Worm (Caenorhabditis elegans): ENCODE results near the gene K09H11.11.
A peak's percentile ranks its signal among the peaks of the same experiment; 100 is the strongest.

The K09H11.11 gene

ce11 chrV:5717237-5717935, 37.7 kb downstream of the K09H11.11 start, which contains the start of gene rga-3:
rga-3 (plus strand) TSS chrV:5717885.
- no peak for TF ChIP-seq xbp-1 (tag; optimal IDR thresholded peaks at IDR 0.05)
- TF ChIP-seq fkh-10 (GFP tag; optimal IDR thresholded peaks at IDR 0.05), result no peak
- TF ChIP-seq zip-4 (GFP tag; optimal IDR thresholded peaks at IDR 0.05), result no peak
- TF ChIP-seq ceh-90 (tag; optimal IDR thresholded peaks at IDR 0.05), result no peak
- TF ChIP-seq grh-1 (GFP tag; IDR thresholded peaks at IDR 0.05), result no peak
- no peak for TF ChIP-seq dpl-1 (GFP tag; optimal IDR thresholded peaks at IDR 0.05)
- TF ChIP-seq unc-30 (tag; optimal IDR thresholded peaks at IDR 0.05), result no peak
- no peak for TF ChIP-seq rnt-1 (tag; optimal IDR thresholded peaks at IDR 0.05)
- no peak for TF ChIP-seq irx-1 (tag; optimal IDR thresholded peaks at IDR 0.05)
- no peak for TF ChIP-seq blmp-1 (tag; optimal IDR thresholded peaks at IDR 0.05)
- TF ChIP-seq unc-130 (tag; optimal IDR thresholded peaks at IDR 0.05), result no peak
- TF ChIP-seq dsc-1 (tag; optimal IDR thresholded peaks at IDR 0.05), result no peak
- TF ChIP-seq unc-86 (tag; optimal IDR thresholded peaks at IDR 0.05), result no peak

- TF ChIP-seq efl-1 (optimal IDR thresholded peaks at IDR 0.05) (no peak), efl-1 (GFP tag; optimal IDR thresholded peaks at IDR 0.05 in 1 of 2) (peak in 1 of 2 experiments; percentile 20), ceh-63 (GFP tag; optimal IDR thresholded peaks at IDR 0.05) (no peak)
Measured at ce11 chrV:5716508-5716907, 38.5 kb downstream of the K09H11.11 start, which contains the start of gene K09H11.9. K09H11.9 (minus strand) TSS chrV:5716608.

ce11 chrV:5713510-5713909, 41.5 kb downstream of the K09H11.11 start:
- TF ChIP-seq lin-13 (GFP tag; optimal IDR thresholded peaks at IDR 0.05) (no peak), unc-62 (GFP tag; optimal IDR thresholded peaks at IDR 0.05) (no peak), grh-1 (GFP tag; IDR thresholded peaks at IDR 0.05) (no peak), nhr-11 (tag; optimal IDR thresholded peaks at IDR 0.05) (no peak), lin-39 (tag; optimal IDR thresholded peaks at IDR 0.05) (no peak), unc-30 (tag; optimal IDR thresholded peaks at IDR 0.05) (no peak), lin-15B (tag; optimal IDR thresholded peaks at IDR 0.05) (no peak), ztf-11 (tag; optimal IDR thresholded peaks at IDR 0.05) (no peak), mdl-1 (tag; optimal IDR thresholded peaks at IDR 0.05) (no peak)

DNA sequence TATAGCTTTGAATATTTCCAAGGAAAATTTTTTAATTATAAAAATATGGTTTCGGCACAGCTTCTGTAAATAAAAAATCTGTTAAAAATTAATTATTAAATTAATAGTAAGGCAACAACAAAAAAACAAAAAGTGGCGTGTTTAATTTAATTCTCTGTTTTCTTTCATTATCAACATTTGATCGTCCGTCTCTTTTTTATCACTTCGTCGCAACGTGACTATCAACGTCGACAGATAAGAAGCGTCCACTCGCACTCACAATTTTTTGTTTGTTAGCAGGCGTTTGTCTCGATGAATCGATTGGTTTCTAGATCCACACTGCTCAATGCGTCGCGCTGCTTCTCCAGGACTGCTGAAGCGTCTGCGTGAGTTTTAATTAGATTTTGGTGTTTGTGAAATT, 42.4 kb downstream of the K09H11.11 start, which contains the start of gene gcst-1:
Gene gcst-1 (plus strand): TSS at position 277 of the 400 bp plus-strand sequence.
- TF ChIP-seq lin-15B (tag; optimal IDR thresholded peaks at IDR 0.05) (no peak), unc-62 (GFP tag; optimal IDR thresholded peaks at IDR 0.05) (no peak), aha-1 (tag; optimal IDR thresholded peaks at IDR 0.05) (no peak), nhr-77 (tag; optimal IDR thresholded peaks at IDR 0.05) (no peak), mdl-1 (tag; optimal IDR thresholded peaks at IDR 0.05) (peak in 1 of 2 experiments; percentile 40), nhr-85 (tag) (no peak), skn-1 (tag; optimal IDR thresholded peaks at IDR 0.05) (no peak), egl-13 (tag; optimal IDR thresholded peaks at IDR 0.05) (no peak), nhr-71 (tag; optimal IDR thresholded peaks at IDR 0.05) (peak; percentile 10), hlh-4 (tag; optimal IDR thresholded peaks at IDR 0.05) (no peak), pqm-1 (tag; optimal IDR thresholded peaks at IDR 0.05) (no peak), nhr-28 (tag; optimal IDR thresholded peaks at IDR 0.05) (no peak), nhr-84 (tag; optimal IDR thresholded peaks at IDR 0.05) (no peak), rnt-1 (tag; optimal IDR thresholded peaks at IDR 0.05) (no peak), elt-3 (tag; optimal IDR thresholded peaks at IDR 0.05) (peak in 1 of 6 experiments; percentile 38), zag-1 (tag; optimal IDR thresholded peaks at IDR 0.05) (no peak), C04F5.9 (tag; optimal IDR thresholded peaks at IDR 0.05) (no peak), ces-1 (GFP tag; optimal IDR thresholded peaks at IDR 0.05) (no peak), elt-2 (tag; optimal IDR thresholded peaks at IDR 0.05) (peak; percentile 69), lin-35 (GFP tag; optimal IDR thresholded peaks at IDR 0.05) (peak in 1 of 2 experiments; percentile 23), lin-39 (tag; optimal IDR thresholded peaks at IDR 0.05) (no peak), ceh-63 (GFP tag; optimal IDR thresholded peaks at IDR 0.05) (no peak), efl-3 (GFP tag; optimal IDR thresholded peaks at IDR 0.05) (no peak), alr-1 (tag; optimal IDR thresholded peaks at IDR 0.05; ENCODE audit: borderline replicate concordance) (no peak), nhr-11 (tag; optimal IDR thresholded peaks at IDR 0.05) (no peak), F16B12.6 (tag; optimal IDR thresholded peaks at IDR 0.05) (no peak), tlp-1 (tag; optimal IDR thresholded peaks at IDR 0.05) (no peak), ceh-82 (tag; optimal IDR thresholded peaks at IDR 0.05) (no peak), fos-1 (tag; optimal IDR thresholded peaks at IDR 0.05) (no peak), isw-1 (GFP tag; IDR thresholded peaks at IDR 0.05) (no peak), nhr-90 (tag; optimal IDR thresholded peaks at IDR 0.05; ENCODE audit: poor library complexity) (no peak)

Data from whole organism, L1 larva.